Fruit fly (Drosophila melanogaster) ovary, adult (tissue): Measurements from ENCODE around the gene CG6959.

Source experiments
- CG17801 ChIP-seq: fragments of 200-800 bp; optimal IDR thresholded peaks from 2 replicates; lab custom pipeline; 2019; ENCODE audit warnings: missing biosample characterization, mild to moderate bottlenecking, missing genetic modification characterization, moderate library complexity; ENCODE audit not compliant: partially characterized antibody

CG6959 gene

dm6 chr3R:11856295-11856694 lies 13.0 kb downstream of the CG6959 start:
- no peak for TF ChIP-seq CG17801

DNA sequence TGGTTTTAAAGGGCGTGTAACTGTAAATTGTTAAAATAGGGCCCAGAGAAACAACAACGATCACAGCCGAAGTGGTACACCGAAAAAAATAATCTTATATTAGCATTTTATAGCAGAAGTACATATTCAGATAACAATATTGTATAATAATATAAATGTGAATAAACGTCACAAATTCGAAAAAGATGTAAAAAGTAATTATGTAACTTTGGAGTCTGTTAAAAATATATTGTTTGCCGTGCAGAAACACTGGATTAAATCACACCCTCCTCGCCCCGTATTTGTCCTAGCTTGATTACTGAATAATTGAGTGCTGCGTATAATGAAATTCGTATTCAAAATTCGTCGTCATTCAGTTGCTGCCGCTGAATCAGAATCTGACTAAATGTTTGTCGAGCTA lies 14.1 kb downstream of the CG6959 start:
- no peak for TF ChIP-seq CG17801

DNA sequence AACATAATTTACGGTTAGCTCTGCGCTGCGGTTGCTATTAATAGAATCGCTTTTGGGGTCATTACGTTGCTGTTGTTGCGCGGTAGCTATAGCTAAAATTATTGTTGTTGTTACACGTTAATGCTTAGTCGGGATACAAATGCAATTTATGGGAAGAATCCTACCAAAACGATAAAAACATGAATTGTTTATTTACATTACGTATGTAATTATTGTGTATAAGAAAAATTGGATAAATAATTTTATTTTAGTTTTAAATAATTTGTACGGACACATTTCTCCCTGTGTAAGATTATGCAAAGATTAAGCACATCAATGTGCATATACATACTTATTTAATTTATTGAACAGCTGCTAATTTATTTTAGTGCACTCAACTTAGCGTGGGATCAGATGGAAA lies 17.3 kb downstream of the CG6959 start:
- no peak for TF ChIP-seq CG17801

dm6 chr3R:11850917-11851897 lies 18.1 kb downstream of the CG6959 start:
- peak; percentile 92 for TF ChIP-seq CG17801

DNA sequence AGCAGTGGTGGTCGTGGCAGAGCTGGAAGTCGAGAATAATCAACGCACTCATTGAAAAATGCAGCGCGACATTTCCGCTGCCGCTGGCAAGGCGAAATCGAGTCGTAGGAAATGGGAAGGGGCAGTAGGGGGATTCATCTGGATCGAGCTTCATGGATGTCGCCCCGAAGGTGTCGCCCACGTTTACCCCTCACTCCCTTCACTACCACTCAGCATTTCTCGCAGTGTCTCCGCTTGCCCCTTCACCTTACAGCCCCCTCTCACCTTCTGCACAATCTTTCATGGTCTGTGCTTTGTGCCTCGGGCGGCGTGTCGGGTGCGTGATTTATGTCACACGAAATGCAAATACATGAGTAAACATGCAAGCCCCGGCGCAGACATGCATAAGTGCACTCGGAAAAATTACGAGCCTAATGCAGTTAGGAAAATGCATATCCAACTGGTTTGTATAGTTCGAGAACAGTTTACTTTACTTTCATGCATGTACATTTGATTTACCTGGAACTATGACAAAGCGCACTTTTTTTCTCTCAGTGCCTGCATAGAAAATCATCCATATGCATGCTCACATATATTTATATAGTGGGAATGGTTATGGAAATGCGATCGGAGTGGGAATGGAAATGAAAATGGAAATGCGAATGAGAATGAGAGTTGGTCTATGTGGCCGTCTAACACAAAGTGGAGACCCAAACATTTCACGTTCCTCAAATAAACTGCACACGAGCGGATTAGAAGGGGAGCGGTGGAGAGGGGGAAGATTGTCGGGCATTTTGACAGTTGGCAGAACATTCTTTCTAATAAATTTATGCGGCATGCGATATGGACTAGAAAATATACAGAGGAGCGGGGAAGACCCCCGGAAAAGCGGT lies 19.6 kb downstream of the CG6959 start:
- TF ChIP-seq CG17801 = peak; percentile 13

- no peak for TF ChIP-seq CG17801
Measured at dm6 chr3R:11847379-11847778, 21.9 kb downstream of the CG6959 start.

DNA sequence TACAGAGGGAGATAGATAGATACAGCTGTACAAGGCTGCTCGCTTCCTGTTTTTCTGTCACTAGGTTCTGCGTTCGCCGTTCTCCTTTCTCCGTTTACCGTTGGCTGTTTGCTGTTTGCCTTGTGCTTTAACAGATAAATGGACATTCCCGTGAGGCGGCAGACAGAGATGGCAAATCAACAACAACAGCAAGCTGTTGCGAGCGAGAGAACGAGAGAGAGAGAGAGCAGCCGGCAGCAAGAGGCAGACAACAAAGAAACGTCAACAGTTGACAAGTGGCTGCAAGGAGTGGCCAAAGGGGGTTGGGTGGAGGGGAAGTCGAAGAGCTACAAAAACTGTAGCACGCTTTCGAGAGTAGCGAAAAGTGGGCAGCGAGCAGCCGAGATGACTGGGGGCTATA lies 35.9 kb downstream of the CG6959 start:
- TF ChIP-seq CG17801 = no peak

dm6 chr3R:11830757-11831586 lies 38.3 kb downstream of the CG6959 start:
- no peak for TF ChIP-seq CG17801

dm6 chr3R:11822266-11822665 lies 47.0 kb downstream of the CG6959 start, which contains the start of gene Kyat:
Gene Kyat, minus strand, starts transcription at chr3R:11822493.
- TF ChIP-seq CG17801 = peak; percentile 29

DNA sequence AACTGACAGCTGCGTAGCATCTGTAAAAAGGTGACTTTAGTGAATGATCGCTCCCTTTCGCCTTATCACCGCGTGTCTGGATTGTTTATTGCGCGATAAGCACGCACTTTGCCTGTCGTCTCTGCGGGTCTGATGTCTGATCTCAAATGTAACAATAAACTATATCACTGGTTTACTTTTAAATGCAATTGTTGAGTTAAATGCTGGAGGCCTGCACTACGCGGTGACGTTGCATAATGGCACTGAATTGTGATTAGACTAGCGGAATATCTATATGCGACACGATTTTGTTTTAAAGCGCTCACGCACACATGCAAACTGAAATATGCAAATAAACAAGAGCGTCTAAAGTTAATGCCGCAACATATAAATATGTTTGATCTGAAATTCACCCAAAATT lies 47.5 kb downstream of the CG6959 start:
- no peak for TF ChIP-seq CG17801

dm6 chr3R:11820148-11820547 lies 49.1 kb downstream of the CG6959 start:
- no peak for TF ChIP-seq CG17801

dm6 chr3R:11819640-11819979 lies 49.6 kb downstream of the CG6959 start:
- TF ChIP-seq CG17801 = no peak

DNA sequence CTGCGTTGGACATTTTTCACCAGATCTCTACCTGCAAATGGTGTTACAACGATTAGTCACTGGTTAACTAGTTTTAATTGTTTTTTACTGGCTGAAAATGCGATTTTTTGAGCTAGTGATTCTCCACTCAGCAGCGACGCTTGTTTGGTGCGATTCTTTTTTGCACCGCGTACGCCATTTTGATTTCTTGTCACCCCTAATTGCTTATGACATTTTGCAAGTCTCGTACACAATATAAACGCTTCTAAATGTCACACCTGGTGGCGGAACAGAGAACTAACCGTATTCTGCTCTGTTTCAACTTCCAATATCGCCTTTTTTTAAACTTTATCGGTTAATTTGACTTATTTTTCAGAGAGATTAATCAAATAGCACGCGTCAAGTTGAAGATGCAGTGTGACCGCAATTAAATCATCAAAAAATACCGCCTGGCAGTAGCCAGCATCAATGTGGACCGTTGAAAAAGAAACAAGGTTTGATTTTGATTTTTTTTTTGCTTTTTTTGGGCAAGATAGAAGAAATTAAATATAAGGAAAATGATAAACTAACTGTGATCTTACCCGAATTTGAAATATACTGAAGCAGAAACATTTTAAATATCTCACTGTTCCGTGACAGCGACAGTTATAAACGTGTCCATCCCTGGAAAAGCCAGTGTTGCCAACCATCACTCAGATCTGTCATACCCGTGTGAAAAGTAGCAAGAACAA lies 50.2 kb downstream of the CG6959 start, which contains the start of the genes COX5A and glo:
COX5A (plus strand) TSS at position 430 of the 710 bp plus-strand sequence.
glo (minus strand) TSS at position 491 of the 710 bp plus-strand sequence.
- peak; percentile 3 for TF ChIP-seq CG17801

- peak; percentile 62 for TF ChIP-seq CG17801
Measured at dm6 chr3R:11812881-11813466, 56.3 kb downstream of the CG6959 start, which contains the start of gene ClC-a. Gene ClC-a, minus strand, starts transcription at chr3R:11813207.

- no peak for TF ChIP-seq CG17801
Measured at dm6 chr3R:11812479-11812878, 56.8 kb downstream of the CG6959 start.
